Fruit fly (Drosophila melanogaster): ENCODE data around the gene CG8353.

Gene CG8353

DNA sequence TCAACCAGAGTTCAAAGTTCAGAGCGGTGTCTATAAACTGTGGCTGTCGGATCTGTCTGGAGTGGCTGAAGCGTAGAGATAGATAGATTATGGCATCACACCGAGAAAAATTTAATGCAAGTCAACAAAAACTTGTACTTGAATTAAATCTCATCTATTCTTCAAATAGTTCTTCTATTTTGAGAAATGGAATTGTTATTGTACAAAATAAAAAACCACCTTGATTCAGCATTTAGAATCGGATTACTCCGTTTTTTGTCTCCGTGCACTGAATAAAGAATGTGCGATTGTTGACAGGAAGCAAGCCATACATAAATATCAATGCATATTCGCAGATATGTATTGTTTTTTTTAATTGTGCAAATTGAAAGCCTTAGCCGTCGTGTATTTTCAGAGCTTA, 15.8 kb downstream of the CG8353 start:
- TF ChIP-seq psq (optimal IDR thresholded peaks at IDR 0.05) (no peak), h (optimal IDR thresholded peaks at IDR 0.05) (no peak), Sin3A (optimal IDR thresholded peaks at IDR 0.05) (no peak)

DNA sequence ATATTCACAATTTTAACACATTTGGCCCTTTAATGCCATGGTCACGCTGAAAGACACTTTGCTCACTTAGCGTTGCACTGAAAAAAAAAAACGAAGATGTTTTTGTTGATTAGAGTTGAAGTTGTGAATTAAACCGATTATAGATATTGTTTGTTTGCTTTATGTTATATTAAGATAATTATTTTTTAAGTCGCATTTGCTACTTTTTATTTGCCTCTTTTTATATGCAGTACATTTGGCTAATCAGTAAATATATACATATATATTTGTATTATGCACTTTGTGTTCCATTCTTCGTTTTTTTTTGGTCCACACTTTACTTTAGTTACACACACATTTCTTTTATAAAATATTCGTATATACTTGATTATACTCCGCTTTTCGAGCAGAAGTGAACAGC, 16.4 kb downstream of the CG8353 start:
- TF ChIP-seq h (optimal IDR thresholded peaks at IDR 0.05) (no peak), ttk (optimal IDR thresholded peaks at IDR 0.05) (no peak), psq (optimal IDR thresholded peaks at IDR 0.05) (no peak), Sin3A (optimal IDR thresholded peaks at IDR 0.05) (no peak), Myc (optimal IDR thresholded peaks at IDR 0.05) (no peak), insv (optimal IDR thresholded peaks at IDR 0.05) (no peak)

DNA sequence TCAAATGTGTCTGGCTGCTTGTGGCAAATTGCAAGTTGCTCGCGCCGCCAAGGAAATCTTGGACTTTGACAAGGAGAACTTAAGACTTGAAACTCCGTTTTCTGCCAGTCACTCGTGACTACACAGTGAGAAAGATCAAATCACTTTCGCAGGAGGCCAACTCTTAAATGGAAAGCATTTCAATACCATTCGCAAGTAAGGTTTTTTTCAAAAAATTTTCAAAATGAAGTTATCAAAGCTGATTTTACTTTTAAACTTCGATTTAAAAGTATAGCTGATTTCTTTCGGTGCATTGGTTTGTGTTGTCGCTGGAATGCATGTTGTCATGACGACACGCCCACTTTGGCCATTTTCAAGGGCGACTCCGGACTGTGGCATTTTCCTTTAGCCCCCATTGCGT, 18.5 kb downstream of the CG8353 start:
- no peak for TF ChIP-seq h (optimal IDR thresholded peaks at IDR 0.05)
- TF ChIP-seq psq (optimal IDR thresholded peaks at IDR 0.05): no peak
- TF ChIP-seq insv (optimal IDR thresholded peaks at IDR 0.05): no peak
- TF ChIP-seq Myc (optimal IDR thresholded peaks at IDR 0.05): no peak
- TF ChIP-seq ttk (optimal IDR thresholded peaks at IDR 0.05): no peak
- TF ChIP-seq Sin3A (optimal IDR thresholded peaks at IDR 0.05): no peak

dm6 chr2L:8233571-8233970, 19.7 kb downstream of the CG8353 start:
- no peak for TF ChIP-seq ttk (optimal IDR thresholded peaks at IDR 0.05)
- no peak for TF ChIP-seq insv (optimal IDR thresholded peaks at IDR 0.05)
- TF ChIP-seq psq (optimal IDR thresholded peaks at IDR 0.05): no peak
- TF ChIP-seq Myc (optimal IDR thresholded peaks at IDR 0.05): no peak
- no peak for TF ChIP-seq h (optimal IDR thresholded peaks at IDR 0.05)
- no peak for TF ChIP-seq Sin3A (optimal IDR thresholded peaks at IDR 0.05)

DNA sequence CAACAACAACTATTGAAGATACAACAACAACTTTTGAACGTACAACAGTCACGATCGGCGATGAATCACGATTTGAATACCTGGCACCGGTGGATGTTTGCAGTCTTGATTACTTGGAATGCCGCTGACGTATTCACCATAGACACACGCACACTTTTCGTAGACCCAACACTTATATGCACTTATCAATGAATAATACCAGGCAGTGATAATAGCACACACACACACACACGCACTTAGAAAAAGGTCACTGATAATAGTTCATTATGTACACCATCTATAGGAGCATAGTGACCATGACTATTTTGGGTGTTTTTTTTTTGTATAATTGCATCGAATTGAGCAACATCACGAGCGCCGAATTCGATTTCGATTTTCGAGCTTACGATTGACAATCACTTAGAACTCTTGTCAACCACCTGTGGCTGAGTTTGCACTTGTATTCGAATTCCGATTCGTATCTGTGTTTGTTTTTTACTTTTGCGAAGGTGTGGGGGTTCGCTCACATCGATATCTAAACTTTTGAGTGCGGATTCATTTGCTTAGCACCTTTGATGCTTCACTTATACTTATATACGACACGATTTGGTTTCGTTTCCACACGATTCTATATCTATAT, 25.3 kb downstream of the CG8353 start:
- TF ChIP-seq h (optimal IDR thresholded peaks at IDR 0.05): no peak
- no peak for TF ChIP-seq Sin3A (optimal IDR thresholded peaks at IDR 0.05)
- no peak for TF ChIP-seq psq (optimal IDR thresholded peaks at IDR 0.05)
- TF ChIP-seq ttk (optimal IDR thresholded peaks at IDR 0.05): no peak
- no peak for TF ChIP-seq insv (optimal IDR thresholded peaks at IDR 0.05)
- TF ChIP-seq Myc (optimal IDR thresholded peaks at IDR 0.05): no peak

DNA sequence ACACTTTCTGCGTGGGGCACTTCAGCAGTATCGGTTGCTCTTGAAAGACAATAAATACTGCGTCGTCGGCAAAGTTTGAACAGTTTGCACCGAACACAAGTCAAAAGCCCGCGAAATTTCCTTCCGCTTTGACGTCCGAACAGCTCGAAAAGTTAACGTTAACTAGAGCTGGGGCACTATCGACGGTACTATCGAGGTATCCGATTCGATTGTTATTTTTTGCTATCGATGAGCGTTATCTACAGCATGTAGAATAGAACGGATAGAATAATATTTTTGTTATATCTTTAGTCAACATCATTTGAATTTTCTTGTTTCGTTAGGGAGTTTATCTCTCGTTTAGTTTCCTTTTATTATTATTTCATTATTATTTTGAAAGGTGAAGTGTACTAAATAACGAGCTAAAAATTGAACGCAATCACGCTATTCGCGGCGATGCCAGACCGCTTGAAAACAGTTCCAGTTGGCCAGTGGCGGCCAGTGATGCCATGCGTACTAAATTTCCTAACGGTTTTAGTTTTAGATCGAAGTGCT, 25.9 kb downstream of the CG8353 start, which contains the start of gene Pvr:
TSS of gene Pvr (minus strand) at position 167 of the 534 bp plus-strand sequence.
- no peak for TF ChIP-seq insv (optimal IDR thresholded peaks at IDR 0.05)
- TF ChIP-seq ttk (optimal IDR thresholded peaks at IDR 0.05): no peak
- TF ChIP-seq Sin3A (optimal IDR thresholded peaks at IDR 0.05): no peak
- no peak for TF ChIP-seq h (optimal IDR thresholded peaks at IDR 0.05)
- TF ChIP-seq Myc (optimal IDR thresholded peaks at IDR 0.05): no peak

- no peak for TF ChIP-seq psq (optimal IDR thresholded peaks at IDR 0.05)
Measured at dm6 chr2L:8241700-8242099, 27.9 kb downstream of the CG8353 start, which contains the start of gene Spn28F. Gene Spn28F (minus strand): TSS chr2L:8241800.

dm6 chr2L:8242186-8242585, 28.3 kb downstream of the CG8353 start, which contains the start of gene CG14277:
Gene CG14277 (plus strand): TSS chr2L:8242486.
- TF ChIP-seq Myc (optimal IDR thresholded peaks at IDR 0.05): no peak
- TF ChIP-seq ttk (optimal IDR thresholded peaks at IDR 0.05): no peak
- TF ChIP-seq psq (optimal IDR thresholded peaks at IDR 0.05): no peak
- no peak for TF ChIP-seq h (optimal IDR thresholded peaks at IDR 0.05)
- no peak for TF ChIP-seq insv (optimal IDR thresholded peaks at IDR 0.05)
- TF ChIP-seq Sin3A (optimal IDR thresholded peaks at IDR 0.05): no peak

DNA sequence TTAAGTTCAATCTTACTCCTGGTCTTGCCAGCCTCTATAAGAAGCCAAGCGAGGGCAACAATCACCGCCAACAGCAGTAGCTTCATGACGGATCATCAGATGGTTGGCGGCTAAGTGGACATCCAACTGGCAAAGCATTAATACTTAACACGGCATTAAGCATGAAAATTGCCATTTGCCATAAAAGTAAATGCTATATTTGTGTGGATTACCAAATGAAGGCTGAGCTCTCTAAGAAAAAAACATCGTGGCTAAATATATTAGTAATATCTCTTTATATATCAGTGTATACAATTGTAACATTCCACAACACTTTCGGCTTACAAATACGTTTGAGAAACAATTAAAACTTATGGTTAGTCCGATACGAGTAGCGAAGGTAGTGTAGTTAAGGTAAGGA, 30.1 kb downstream of the CG8353 start, which contains the start of gene CG43057:
TSS of gene CG43057 (minus strand) at position 101 of the 400 bp plus-strand sequence.
- TF ChIP-seq Sin3A (optimal IDR thresholded peaks at IDR 0.05) (no peak), h (optimal IDR thresholded peaks at IDR 0.05) (no peak), Myc (optimal IDR thresholded peaks at IDR 0.05) (no peak), ttk (optimal IDR thresholded peaks at IDR 0.05) (no peak), insv (optimal IDR thresholded peaks at IDR 0.05) (no peak), psq (optimal IDR thresholded peaks at IDR 0.05) (no peak)

DNA sequence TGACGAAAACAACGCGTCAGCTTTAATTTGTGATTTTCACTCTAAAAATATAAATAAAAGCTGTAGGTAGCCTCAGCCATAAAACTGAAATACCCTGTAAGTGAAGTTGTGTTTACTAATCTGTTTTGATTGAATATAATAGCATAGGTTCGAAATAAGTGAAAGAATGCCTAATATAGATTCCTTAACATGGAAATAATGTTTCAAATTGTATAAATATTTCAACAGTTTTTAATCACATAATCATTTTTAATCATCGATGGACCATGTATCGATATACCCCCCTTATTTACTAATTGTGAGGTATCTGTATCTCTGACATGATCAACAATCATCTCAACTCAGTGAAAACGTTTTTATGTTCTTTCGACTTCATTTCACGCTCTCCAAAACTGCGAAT, 41.6 kb downstream of the CG8353 start:
- no peak for TF ChIP-seq psq (optimal IDR thresholded peaks at IDR 0.05)
- TF ChIP-seq insv (optimal IDR thresholded peaks at IDR 0.05): no peak
- no peak for TF ChIP-seq h (optimal IDR thresholded peaks at IDR 0.05)
- TF ChIP-seq Sin3A (optimal IDR thresholded peaks at IDR 0.05): no peak
- TF ChIP-seq ttk (optimal IDR thresholded peaks at IDR 0.05): no peak
- no peak for TF ChIP-seq Myc (optimal IDR thresholded peaks at IDR 0.05)

dm6 chr2L:8257401-8258266, 43.8 kb downstream of the CG8353 start, which contains the start of gene CG8086:
Gene CG8086 (minus strand): TSS chr2L:8257502.
- no peak for TF ChIP-seq ttk (optimal IDR thresholded peaks at IDR 0.05)
- no peak for TF ChIP-seq h (optimal IDR thresholded peaks at IDR 0.05)
- no peak for TF ChIP-seq psq (optimal IDR thresholded peaks at IDR 0.05)
- no peak for TF ChIP-seq Sin3A (optimal IDR thresholded peaks at IDR 0.05)
- no peak for TF ChIP-seq Myc (optimal IDR thresholded peaks at IDR 0.05)
- no peak for TF ChIP-seq insv (optimal IDR thresholded peaks at IDR 0.05)
